Worm (Caenorhabditis elegans): ENCODE measurements around the gene adr-2.

DNA sequence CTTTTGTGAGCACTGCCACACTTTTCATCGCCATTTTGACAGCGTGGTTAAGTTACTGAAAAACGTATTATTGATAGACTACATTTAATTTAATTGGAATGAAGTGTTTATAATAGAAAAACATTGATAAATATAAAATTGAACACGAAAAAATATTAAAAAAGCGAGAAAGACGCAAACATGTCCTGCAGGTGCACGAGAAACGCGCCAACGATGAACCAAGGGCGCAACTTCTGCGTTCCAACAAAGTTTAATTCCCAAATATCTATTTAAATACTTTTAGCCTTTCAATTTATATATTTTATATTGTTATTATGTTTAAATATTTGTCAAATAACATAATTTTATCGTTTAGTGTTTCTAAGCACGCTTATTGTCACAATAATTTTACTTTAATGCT is 1.5 kb upstream of the adr-2 start, which contains the start of gene ndus-8:
- TF ChIP-seq flt-1 (GFP tag; IDR thresholded peaks at IDR 0.05) (no peak), T22C8.4 (GFP tag; IDR thresholded peaks at IDR 0.05) (no peak), klf-2 (GFP tag; conservative IDR thresholded peaks at IDR 0.05) (no peak), ref-1 (GFP tag; conservative IDR thresholded peaks at IDR 0.05) (no peak)

Measured in whole organism, midembryonic.